Fruit fly (Drosophila melanogaster) S2 (cell line): ENCODE results near the gene CG6610.

Experiments used
- CG8478 ChIP-seq: fragments of >200 bp; optimal IDR thresholded peaks from 2 replicates; lab custom pipeline; 2018
- CTCF ChIP-seq, 2 experiments: fragments of >200 bp; optimal IDR thresholded peaks; 2 replicates each; lab custom pipeline; 2018

CG6610 gene

dm6 chr3L:6068178-6068577 is 7.2 kb upstream of the CG6610 start:
- no peak for TF ChIP-seq CTCF (optimal IDR thresholded peaks at IDR 0.05; lab: Kevin White, UChicago)
- TF ChIP-seq CG8478 (lab: Kevin White, UChicago), result no peak

DNA sequence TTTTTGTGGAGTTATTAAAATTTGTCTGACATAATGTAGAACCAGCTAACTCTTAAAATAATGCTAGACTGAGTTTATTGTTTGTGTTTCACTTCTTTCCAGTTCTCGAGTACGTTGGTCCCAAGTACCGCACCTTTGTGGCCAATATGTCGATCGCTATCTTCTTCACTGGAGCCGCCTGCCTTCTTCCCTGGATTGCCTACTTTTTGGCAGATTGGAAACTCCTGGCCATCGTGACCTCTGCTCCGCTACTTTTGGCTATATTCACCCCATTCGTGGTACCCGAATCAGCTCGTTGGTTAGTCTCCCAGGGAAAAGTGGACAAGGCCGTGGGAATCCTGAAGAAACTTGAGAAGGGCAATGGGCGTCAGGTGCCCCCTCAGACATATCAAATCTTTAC is 5.2 kb upstream of the CG6610 start:
- TF ChIP-seq CG8478 (lab: Kevin White, UChicago), result no peak
- TF ChIP-seq CTCF (optimal IDR thresholded peaks at IDR 0.05; lab: Kevin White, UChicago), result no peak

dm6 chr3L:6071454-6072189 is 3.7 kb upstream of the CG6610 start, which contains the start of gene CG6602:
Gene CG6602 (plus strand): TSS chr3L:6072139.
- TF ChIP-seq CG8478 (lab: Kevin White, UChicago) (no peak), CTCF (optimal IDR thresholded peaks at IDR 0.05; lab: Kevin White, UChicago) (peak in 1 of 2 experiments; percentile 54)

- TF ChIP-seq CTCF (optimal IDR thresholded peaks at IDR 0.05; lab: Kevin White, UChicago) (no peak), CG8478 (lab: Kevin White, UChicago) (no peak)
Measured at dm6 chr3L:6076429-6076828, 1.1 kb downstream of the CG6610 start, which contains the start of gene ssp6. Gene ssp6 (plus strand): TSS chr3L:6076722.

- TF ChIP-seq CG8478 (lab: Kevin White, UChicago) (no peak), CTCF (optimal IDR thresholded peaks at IDR 0.05; lab: Kevin White, UChicago) (peak; percentile 92 to 97)
Measured at dm6 chr3L:6082561-6082960, 7.2 kb downstream of the CG6610 start, which contains the start of gene CG13293. Gene CG13293 (plus strand): TSS chr3L:6082883.

DNA sequence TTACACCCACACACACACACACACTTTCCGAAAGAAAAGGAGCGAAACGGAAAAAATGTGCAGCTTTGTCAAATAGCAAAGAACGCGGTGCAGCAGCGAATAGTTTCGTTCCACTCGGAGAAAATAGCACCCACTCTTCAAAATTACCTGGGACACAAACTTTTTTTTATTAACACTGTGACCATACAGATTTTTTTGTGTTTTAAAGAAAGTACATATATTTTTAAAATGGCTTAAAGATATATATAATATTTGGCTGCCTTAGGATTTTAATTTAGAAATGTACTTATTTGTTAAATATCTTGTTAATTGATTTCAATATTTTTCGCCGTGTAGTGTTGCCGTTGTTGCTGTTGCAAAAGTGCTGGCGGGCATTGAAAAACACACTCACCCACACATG is 9.1 kb downstream of the CG6610 start:
- no peak for TF ChIP-seq CG8478 (lab: Kevin White, UChicago)
- TF ChIP-seq CTCF (optimal IDR thresholded peaks at IDR 0.05; lab: Kevin White, UChicago), result no peak

DNA sequence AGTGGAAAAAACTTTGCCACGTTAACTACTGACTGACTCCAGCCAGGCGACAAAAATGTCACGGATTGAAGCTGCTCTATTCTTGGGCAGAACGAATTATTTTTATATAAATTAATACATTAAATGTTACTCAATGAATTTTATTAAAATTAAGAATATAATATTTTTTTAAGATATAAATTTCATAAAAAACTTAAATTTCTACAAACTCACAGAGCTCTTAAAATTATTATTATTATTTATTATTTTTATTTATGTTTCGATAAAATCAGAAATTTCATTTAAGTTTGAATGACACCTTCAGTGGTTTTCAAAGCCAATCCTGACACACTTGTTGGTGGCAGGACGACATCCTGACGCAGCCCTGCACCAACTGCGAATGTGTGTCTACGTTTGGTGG is 9.8 kb downstream of the CG6610 start:
- TF ChIP-seq CG8478 (lab: Kevin White, UChicago), result no peak
- TF ChIP-seq CTCF (optimal IDR thresholded peaks at IDR 0.05; lab: Kevin White, UChicago), result no peak

dm6 chr3L:6085988-6086387 is 10.7 kb downstream of the CG6610 start:
- TF ChIP-seq CG8478 (lab: Kevin White, UChicago) (no peak), CTCF (optimal IDR thresholded peaks at IDR 0.05; lab: Kevin White, UChicago) (no peak)

DNA sequence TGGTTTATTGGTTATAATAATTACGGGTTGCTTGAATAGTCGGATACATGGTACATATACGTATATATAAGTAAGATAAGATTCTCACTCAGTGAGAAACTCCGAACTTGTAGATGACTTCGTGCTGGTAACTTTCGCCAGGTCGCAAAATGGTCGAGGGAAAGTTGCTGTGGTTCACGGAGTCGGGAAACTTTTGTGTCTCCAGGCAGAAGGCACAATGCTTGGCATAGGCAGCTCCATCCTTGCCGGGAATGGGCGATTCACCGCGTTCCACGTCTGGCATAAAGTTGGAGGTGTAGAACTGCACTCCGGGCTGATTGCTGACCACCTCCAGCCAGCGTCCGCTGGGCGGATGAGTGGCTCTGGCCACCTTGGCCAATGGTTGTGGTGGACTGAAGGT is 17.9 kb downstream of the CG6610 start, which contains the start of gene CG10469:
Gene CG10469, minus strand, starts transcription at position 101 of the 400 bp plus-strand sequence.
- no peak for TF ChIP-seq CTCF (optimal IDR thresholded peaks at IDR 0.05; lab: Kevin White, UChicago)
- no peak for TF ChIP-seq CG8478 (lab: Kevin White, UChicago)

- no peak for TF ChIP-seq CG8478 (lab: Kevin White, UChicago)
- TF ChIP-seq CTCF (optimal IDR thresholded peaks at IDR 0.05; lab: Kevin White, UChicago), result no peak
Measured at dm6 chr3L:6094697-6095096, 19.4 kb downstream of the CG6610 start, which contains the start of the genes CG10467 and loj. Gene CG10467 (minus strand): TSS chr3L:6094747. Gene loj (plus strand): TSS chr3L:6094987.

dm6 chr3L:6097270-6097669 is 21.9 kb downstream of the CG6610 start, which contains the start of gene Ets65A:
Gene Ets65A (plus strand): TSS chr3L:6097617.
- TF ChIP-seq CG8478 (lab: Kevin White, UChicago) (no peak), CTCF (optimal IDR thresholded peaks at IDR 0.05; lab: Kevin White, UChicago) (no peak)

- peak; percentile 89 to 95 for TF ChIP-seq CTCF (optimal IDR thresholded peaks at IDR 0.05; lab: Kevin White, UChicago)
- TF ChIP-seq CG8478 (lab: Kevin White, UChicago), result no peak
Measured at dm6 chr3L:6103658-6104057, 28.3 kb downstream of the CG6610 start.

- TF ChIP-seq CG8478 (lab: Kevin White, UChicago) (no peak), CTCF (optimal IDR thresholded peaks at IDR 0.05; lab: Kevin White, UChicago) (no peak)
Measured at dm6 chr3L:6104551-6104950, 29.2 kb downstream of the CG6610 start.

dm6 chr3L:6105435-6105834 is 30.1 kb downstream of the CG6610 start:
- no peak for TF ChIP-seq CG8478 (lab: Kevin White, UChicago)

DNA sequence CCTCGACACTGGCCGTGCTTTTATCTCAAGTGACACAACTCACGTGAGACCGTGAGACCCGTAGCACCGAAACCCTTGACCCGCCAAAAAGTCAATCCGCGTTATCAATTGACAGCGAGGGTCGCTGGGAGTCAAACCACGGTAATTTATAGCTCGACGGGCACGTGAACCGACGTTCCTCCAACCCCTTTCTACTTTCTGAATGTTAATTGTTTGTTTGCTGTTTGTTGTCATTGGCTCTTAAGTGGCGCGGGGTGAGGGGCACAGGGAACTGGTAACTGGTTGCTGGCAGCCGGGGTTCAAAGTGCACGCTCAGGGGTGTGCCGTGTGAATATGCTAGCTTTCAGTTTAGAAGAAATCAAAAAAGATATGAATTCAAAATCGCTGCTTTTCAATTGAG is 31.4 kb downstream of the CG6610 start:
- TF ChIP-seq CG8478 (lab: Kevin White, UChicago) (no peak), CTCF (optimal IDR thresholded peaks at IDR 0.05; lab: Kevin White, UChicago) (no peak)
